Fruit fly (Drosophila melanogaster): Measurements from ENCODE around the gene tank.

tank gene

dm6 chr2L:4811491-4812058 lies 26.2 kb downstream of the tank start:
- no peak for TF ChIP-seq Pif1A (GFP tag; optimal IDR thresholded peaks at IDR 0.05)
- TF ChIP-seq CG8159 (tag; optimal IDR thresholded peaks at IDR 0.05): no peak
- no peak for TF ChIP-seq Snoo (tag; optimal IDR thresholded peaks at IDR 0.05)
- TF ChIP-seq CG14655 (GFP tag; optimal IDR thresholded peaks at IDR 0.05): no peak
- no peak for TF ChIP-seq CG10348 (GFP tag; IDR thresholded peaks at IDR 0.05)
- no peak for TF ChIP-seq CG17806 (tag; optimal IDR thresholded peaks at IDR 0.05)
- TF ChIP-seq Ets98B (GFP tag; IDR thresholded peaks at IDR 0.05): peak; percentile 73; the same call in 1 of the 2 replicates
- TF ChIP-seq fd96Ca (GFP tag; IDR thresholded peaks at IDR 0.05): peak; percentile 75; the same call in 2 of the 3 replicates
- TF ChIP-seq CG13204 (GFP tag; optimal IDR thresholded peaks at IDR 0.05): peak; percentile 30
- peak; percentile 12 for TF ChIP-seq D1 (tag; optimal IDR thresholded peaks at IDR 0.05)
- no peak for TF ChIP-seq CG9948 (tag; optimal IDR thresholded peaks at IDR 0.05)
- TF ChIP-seq Pif1B (GFP tag; optimal IDR thresholded peaks at IDR 0.05): no peak
- TF ChIP-seq CG8301 (tag; optimal IDR thresholded peaks at IDR 0.05): no peak
- peak; percentile 65 for TF ChIP-seq CG32121 (GFP tag; IDR thresholded peaks at IDR 0.05)
- peak; percentile 89 for TF ChIP-seq EcR (GFP tag; optimal IDR thresholded peaks at IDR 0.05)
- peak; percentile 55; the same call in 1 of the 3 replicates for TF ChIP-seq CG4496 (GFP tag; IDR thresholded peaks at IDR 0.05)
- no peak for TF ChIP-seq CG15710 (tag; optimal IDR thresholded peaks at IDR 0.05)
- TF ChIP-seq rn (GFP tag; IDR thresholded peaks at IDR 0.05): no peak
- no peak for TF ChIP-seq CG34367 (tag; optimal IDR thresholded peaks at IDR 0.05)
- TF ChIP-seq CG12605 (GFP tag; IDR thresholded peaks at IDR 0.05): no peak
- peak; percentile 37 for TF ChIP-seq gl (tag; optimal IDR thresholded peaks at IDR 0.05)

dm6 chr2L:4810697-4811490 lies 26.9 kb downstream of the tank start:
- TF ChIP-seq CG9948 (tag; optimal IDR thresholded peaks at IDR 0.05) (peak; percentile 56), Snoo (tag; optimal IDR thresholded peaks at IDR 0.05) (peak; percentile 67), Ets98B (GFP tag; IDR thresholded peaks at IDR 0.05) (0 out of 2 replicates have a peak, but pooled peaks have one; percentile 10), CG10348 (GFP tag; IDR thresholded peaks at IDR 0.05) (no peak), fd96Ca (GFP tag; IDR thresholded peaks at IDR 0.05) (no peak), CG14655 (GFP tag; optimal IDR thresholded peaks at IDR 0.05) (peak; percentile 80), CG32121 (GFP tag; IDR thresholded peaks at IDR 0.05) (no peak), CG13204 (GFP tag; optimal IDR thresholded peaks at IDR 0.05) (peak; percentile 44), CG8159 (tag; optimal IDR thresholded peaks at IDR 0.05) (peak; percentile 81), CG34367 (tag; optimal IDR thresholded peaks at IDR 0.05) (peak; percentile 6), CG4496 (GFP tag; IDR thresholded peaks at IDR 0.05) (0 out of 3 replicates have a peak, but pooled peaks have one; percentile 14), Pif1A (GFP tag; optimal IDR thresholded peaks at IDR 0.05) (peak; percentile 55), D1 (tag; optimal IDR thresholded peaks at IDR 0.05) (no peak), CG15710 (tag; optimal IDR thresholded peaks at IDR 0.05) (peak; percentile 58), CG12605 (GFP tag; IDR thresholded peaks at IDR 0.05) (no peak), Pif1B (GFP tag; optimal IDR thresholded peaks at IDR 0.05) (peak; percentile 54), gl (tag; optimal IDR thresholded peaks at IDR 0.05) (no peak), rn (GFP tag; IDR thresholded peaks at IDR 0.05) (no peak), EcR (GFP tag; optimal IDR thresholded peaks at IDR 0.05) (peak; percentile 61), CG8301 (tag; optimal IDR thresholded peaks at IDR 0.05) (peak; percentile 62), CG17806 (tag; optimal IDR thresholded peaks at IDR 0.05) (peak; percentile 10)

dm6 chr2L:4810044-4810609 lies 27.7 kb downstream of the tank start:
- TF ChIP-seq fd96Ca (GFP tag; IDR thresholded peaks at IDR 0.05) (peak; percentile 43; the same call in 1 of the 3 replicates), gl (tag; optimal IDR thresholded peaks at IDR 0.05) (no peak), Pif1B (GFP tag; optimal IDR thresholded peaks at IDR 0.05) (peak; percentile 46), CG32121 (GFP tag; IDR thresholded peaks at IDR 0.05) (peak; percentile 51; the same call in 1 of the 2 replicates), CG9948 (tag; optimal IDR thresholded peaks at IDR 0.05) (no peak), CG10348 (GFP tag; IDR thresholded peaks at IDR 0.05) (no peak), EcR (GFP tag; optimal IDR thresholded peaks at IDR 0.05) (no peak), CG12605 (GFP tag; IDR thresholded peaks at IDR 0.05) (peak; percentile 88), Snoo (tag; optimal IDR thresholded peaks at IDR 0.05) (peak; percentile 35), CG8159 (tag; optimal IDR thresholded peaks at IDR 0.05) (no peak), Pif1A (GFP tag; optimal IDR thresholded peaks at IDR 0.05) (peak; percentile 9), Ets98B (GFP tag; IDR thresholded peaks at IDR 0.05) (peak; percentile 64), D1 (tag; optimal IDR thresholded peaks at IDR 0.05) (peak; percentile 69), CG15710 (tag; optimal IDR thresholded peaks at IDR 0.05) (peak; percentile 32), CG17806 (tag; optimal IDR thresholded peaks at IDR 0.05) (peak; percentile 10), rn (GFP tag; IDR thresholded peaks at IDR 0.05) (no peak), CG4496 (GFP tag; IDR thresholded peaks at IDR 0.05) (peak; percentile 66), CG34367 (tag; optimal IDR thresholded peaks at IDR 0.05) (no peak)

dm6 chr2L:4807953-4808604 lies 29.7 kb downstream of the tank start:
- TF ChIP-seq EcR (GFP tag; optimal IDR thresholded peaks at IDR 0.05) (peak; percentile 63), CG13204 (GFP tag; optimal IDR thresholded peaks at IDR 0.05) (peak; percentile 67), CG8301 (tag; optimal IDR thresholded peaks at IDR 0.05) (no peak)

- TF ChIP-seq gl (tag; optimal IDR thresholded peaks at IDR 0.05): no peak
- peak; percentile 14 for TF ChIP-seq CG8159 (tag; optimal IDR thresholded peaks at IDR 0.05)
- no peak for TF ChIP-seq Pif1B (GFP tag; optimal IDR thresholded peaks at IDR 0.05)
- no peak for TF ChIP-seq EcR (GFP tag; optimal IDR thresholded peaks at IDR 0.05)
- no peak for TF ChIP-seq Pif1A (GFP tag; optimal IDR thresholded peaks at IDR 0.05)
- no peak for TF ChIP-seq CG14655 (GFP tag; optimal IDR thresholded peaks at IDR 0.05)
- no peak for TF ChIP-seq CG12605 (GFP tag; IDR thresholded peaks at IDR 0.05)
- TF ChIP-seq CG15710 (tag; optimal IDR thresholded peaks at IDR 0.05): no peak
- TF ChIP-seq CG17806 (tag; optimal IDR thresholded peaks at IDR 0.05): peak; percentile 3
- TF ChIP-seq CG34367 (tag; optimal IDR thresholded peaks at IDR 0.05): no peak
- TF ChIP-seq Snoo (tag; optimal IDR thresholded peaks at IDR 0.05): no peak
- no peak for TF ChIP-seq CG9948 (tag; optimal IDR thresholded peaks at IDR 0.05)
Observed at dm6 chr2L:4806109-4806508, 31.7 kb downstream of the tank start.
